Fruit fly (Drosophila melanogaster) whole organism, embryonic: ENCODE measurements around the gene Tctp.

Source experiments
- Awh ChIP-seq: fragments of 200-800 bp; sonication (Bioruptor generic); IDR thresholded peaks from 2 replicates; pipeline ENCODE4, ENCODE4 v1.3.6; 2022; ENCODE audit warnings: missing biosample characterization, missing genetic modification characterization
- B-H1 ChIP-seq: fragments of 200-800 bp; sonication (Bioruptor generic); IDR thresholded peaks from 3 replicates; pipeline ENCODE4 v1.3.6; 2022; ENCODE audit warnings: missing biosample characterization, missing genetic modification characterization
- B-H2 ChIP-seq: fragments of 200-800 bp; sonication (Bioruptor generic); optimal IDR thresholded peaks from 2 replicates; lab custom pipeline; 2018; ENCODE audit warnings: missing biosample characterization, mild to moderate bottlenecking, missing genetic modification characterization
- Bgb ChIP-seq: fragments of 200-800 bp; sonication (Bioruptor generic); IDR thresholded peaks from 2 replicates; pipeline ENCODE4 v1.3.6; 2022; ENCODE audit warnings: missing biosample characterization, missing genetic modification characterization; ENCODE audit not compliant: partially characterized antibody
- CG10267 ChIP-seq: fragments of 200-800 bp; sonication (Bioruptor generic); optimal IDR thresholded peaks from 2 replicates; lab custom pipeline; 2018; ENCODE audit warnings: missing biosample characterization, mild to moderate bottlenecking, missing genetic modification characterization, moderate library complexity
- CG12104 ChIP-seq: fragments of 200-800 bp; sonication (Bioruptor generic); optimal IDR thresholded peaks from 3 replicates; lab custom pipeline; 2016; ENCODE audit warnings: missing biosample characterization, missing genetic modification characterization
- CG12155 ChIP-seq: fragments of 200-800 bp; sonication (Bioruptor generic); optimal IDR thresholded peaks from 3 replicates; lab custom pipeline; 2016; ENCODE audit warnings: missing biosample characterization, missing genetic modification characterization
- CG13287 ChIP-seq: fragments of 200-800 bp; sonication (Bioruptor generic); IDR thresholded peaks from 2 replicates; pipeline ENCODE4 v1.3.6; 2022; ENCODE audit warnings: missing biosample characterization, missing genetic modification characterization; ENCODE audit not compliant: partially characterized antibody
- CG15514 ChIP-seq: fragments of 200-800 bp; sonication (Bioruptor generic); optimal IDR thresholded peaks from 3 replicates; lab custom pipeline; 2017; ENCODE audit warnings: missing biosample characterization, missing genetic modification characterization, mild to moderate bottlenecking, moderate library complexity, missing genetic modification reagents
- CG16815 ChIP-seq: fragments of 200-800 bp; sonication (Bioruptor generic); optimal IDR thresholded peaks from 3 replicates; lab custom pipeline; 2017; ENCODE audit warnings: missing biosample characterization, mild to moderate bottlenecking, missing genetic modification characterization
- CG17385 ChIP-seq: fragments of 200-800 bp; sonication (Bioruptor generic); optimal IDR thresholded peaks from 3 replicates; lab custom pipeline; 2018; ENCODE audit warnings: missing biosample characterization, mild to moderate bottlenecking, missing genetic modification characterization
- CG17829 ChIP-seq: fragments of 200-800 bp; optimal IDR thresholded peaks from 2 replicates; lab custom pipeline; 2019; ENCODE audit warnings: missing biosample characterization, mild to moderate bottlenecking, missing genetic modification characterization, moderate library complexity
- CG2129 ChIP-seq: fragments of 200-800 bp; sonication (Bioruptor generic); IDR thresholded peaks from 2 replicates; pipeline ENCODE4 v1.3.6; 2022; ENCODE audit warnings: missing biosample characterization, missing genetic modification characterization; ENCODE audit not compliant: partially characterized antibody
- CG34224 ChIP-seq: fragments of 200-800 bp; sonication (Bioruptor generic); IDR thresholded peaks from 3 replicates; pipeline ENCODE4 v1.3.6; 2022; ENCODE audit warnings: missing biosample characterization, missing genetic modification characterization; ENCODE audit not compliant: partially characterized antibody
- CG4730 ChIP-seq: fragments of 200-800 bp; sonication (Bioruptor generic); IDR thresholded peaks from 2 replicates; pipeline ENCODE4 v1.3.6; 2022; ENCODE audit warnings: missing biosample characterization, missing genetic modification characterization
- CG7786 ChIP-seq: fragments of 200-800 bp; sonication (Bioruptor generic); optimal IDR thresholded peaks from 2 replicates; lab custom pipeline; 2016; ENCODE audit warnings: missing biosample characterization, missing genetic modification characterization
- CG8765 ChIP-seq: fragments of 200-800 bp; sonication (Bioruptor generic); IDR thresholded peaks from 2 replicates; pipeline ENCODE4 v1.3.6; 2022; ENCODE audit warnings: missing biosample characterization, missing genetic modification characterization
- CTCF ChIP-seq: fragments of 200-800 bp; sonication (Bioruptor generic); optimal IDR thresholded peaks from 2 replicates; lab custom pipeline; 2017; ENCODE audit warnings: missing biosample characterization, mild to moderate bottlenecking, missing genetic modification characterization, moderate library complexity
- Dp ChIP-seq: fragments of 200-800 bp; sonication (Bioruptor generic); optimal IDR thresholded peaks from 2 replicates; lab custom pipeline; 2018; ENCODE audit warnings: missing biosample characterization, mild to moderate bottlenecking, missing genetic modification characterization, moderate library complexity
- Gsc ChIP-seq: fragments of 200-800 bp; sonication (Bioruptor generic); IDR thresholded peaks from 2 replicates; pipeline ENCODE4 v1.3.6; 2022; ENCODE audit warnings: missing biosample characterization, missing genetic modification characterization
- H15 ChIP-seq: fragments of 200-800 bp; sonication (Bioruptor generic); IDR thresholded peaks from 3 replicates; pipeline ENCODE4 v1.3.6; 2022; ENCODE audit warnings: missing biosample characterization, missing genetic modification characterization
- Hey ChIP-seq: fragments of 200-800 bp; sonication (Bioruptor generic); optimal IDR thresholded peaks from 3 replicates; lab custom pipeline; 2018; ENCODE audit warnings: missing biosample characterization, mild to moderate bottlenecking, missing genetic modification characterization
- Hr3 ChIP-seq: fragments of 200-800 bp; sonication (Bioruptor generic); optimal IDR thresholded peaks from 3 replicates; lab custom pipeline; 2016; ENCODE audit warnings: missing biosample characterization, missing genetic modification characterization
- Max ChIP-seq: fragments of 200-800 bp; sonication (Bioruptor generic); optimal IDR thresholded peaks from 2 replicates; lab custom pipeline; 2016; ENCODE audit warnings: missing biosample characterization, mild to moderate bottlenecking, missing genetic modification characterization
- Oaz ChIP-seq: fragments of 200-800 bp; sonication (Bioruptor generic); IDR thresholded peaks from 2 replicates; pipeline ENCODE4 v1.3.6; 2022; ENCODE audit warnings: missing biosample characterization, missing genetic modification characterization
- PHDP ChIP-seq: fragments of 200-800 bp; sonication (Bioruptor generic); optimal IDR thresholded peaks from 3 replicates; lab custom pipeline; 2018; ENCODE audit warnings: missing biosample characterization, mild to moderate bottlenecking, missing genetic modification characterization, moderate library complexity
- Pdp1 ChIP-seq, 2 experiments: fragments of 200-800 bp; sonication (Bioruptor generic); optimal IDR thresholded peaks; 3 replicates each; lab custom pipeline; 2016; ENCODE audit warnings: missing biosample characterization in 2 of 2, missing genetic modification characterization in 2 of 2, mild to moderate bottlenecking in 1 of 2, moderate library complexity in 1 of 2
- Sox102F ChIP-seq: fragments of 200-800 bp; sonication (Bioruptor generic); optimal IDR thresholded peaks from 2 replicates; lab custom pipeline; 2018; ENCODE audit warnings: missing biosample characterization, mild to moderate bottlenecking, missing genetic modification characterization, moderate library complexity
- Usf ChIP-seq: fragments of 200-800 bp; sonication (Bioruptor generic); optimal IDR thresholded peaks from 2 replicates; lab custom pipeline; 2017; ENCODE audit warnings: missing genotype, missing biosample characterization, missing genetic modification characterization
- ase ChIP-seq: fragments of 200-800 bp; sonication (Bioruptor generic); IDR thresholded peaks from 3 replicates; pipeline ENCODE4 v1.3.6; 2022; ENCODE audit warnings: missing biosample characterization, missing genetic modification characterization
- dati ChIP-seq: fragments of 200-800 bp; sonication (Bioruptor generic); IDR thresholded peaks from 2 replicates; pipeline ENCODE4 v1.3.6; 2022; ENCODE audit warnings: missing biosample characterization, missing genetic modification characterization
- dpn ChIP-seq, 2 experiments: fragments of 200-800 bp; sonication (Bioruptor generic); optimal IDR thresholded peaks; 3 replicates each; lab custom pipeline; 2016; ENCODE audit warnings: missing biosample characterization in 2 of 2, missing genetic modification characterization in 2 of 2
- esg ChIP-seq: fragments of 200-800 bp; sonication (Bioruptor generic); conservative IDR thresholded peaks from 2 replicates; pipeline ENCODE4 v1.3.6; 2022; ENCODE audit warnings: missing biosample characterization, missing genetic modification characterization
- eve ChIP-seq, 2 experiments: fragments of >200 bp; optimal IDR thresholded peaks; 2 replicates each; lab custom pipeline; 2017; ENCODE audit warnings: missing biosample characterization in 2 of 2, missing genetic modification characterization in 2 of 2
- exex ChIP-seq: fragments of 200-800 bp; sonication (Bioruptor generic); optimal IDR thresholded peaks from 4 replicates; lab custom pipeline; 2018; ENCODE audit warnings: missing biosample characterization, mild to moderate bottlenecking, missing genetic modification characterization, moderate library complexity
- gem ChIP-seq: fragments of 200-800 bp; sonication (Bioruptor generic); optimal IDR thresholded peaks from 2 replicates; lab custom pipeline; 2019; ENCODE audit warnings: missing biosample characterization, mild to moderate bottlenecking, missing genetic modification characterization, moderate library complexity
- grn ChIP-seq: fragments of 200-800 bp; sonication (Bioruptor generic); optimal IDR thresholded peaks from 3 replicates; lab custom pipeline; 2017; ENCODE audit warnings: missing biosample characterization, missing genetic modification characterization
- gro ChIP-seq: fragments of 200-800 bp; sonication (Bioruptor generic); optimal IDR thresholded peaks from 2 replicates; lab custom pipeline; 2016; ENCODE audit warnings: missing biosample characterization, missing genetic modification characterization
- gsb ChIP-seq: fragments of 200-800 bp; sonication (Bioruptor generic); IDR thresholded peaks from 2 replicates; pipeline ENCODE4 v1.3.6; 2022; ENCODE audit warnings: missing biosample characterization, missing genetic modification characterization
- gsb-n ChIP-seq: fragments of 200-800 bp; sonication (Bioruptor generic); optimal IDR thresholded peaks from 3 replicates; lab custom pipeline; 2018; ENCODE audit warnings: missing biosample characterization, mild to moderate bottlenecking, missing genetic modification characterization
- h ChIP-seq: fragments of >200 bp; optimal IDR thresholded peaks from 2 replicates; lab custom pipeline; 2017
- hb ChIP-seq: fragments of 200-800 bp; sonication (Bioruptor generic); IDR thresholded peaks from 3 replicates; pipeline ENCODE4 v1.3.6; 2022; ENCODE audit warnings: missing biosample characterization, missing genetic modification characterization; ENCODE audit not compliant: partially characterized antibody
- oc ChIP-seq: fragments of 200-800 bp; sonication (Bioruptor generic); optimal IDR thresholded peaks from 2 replicates; lab custom pipeline; 2018; ENCODE audit warnings: missing biosample characterization, mild to moderate bottlenecking, missing genetic modification characterization, moderate library complexity
- odd ChIP-seq: fragments of 200-800 bp; sonication (Bioruptor generic); optimal IDR thresholded peaks from 2 replicates; lab custom pipeline; 2017; ENCODE audit warnings: missing biosample characterization, mild to moderate bottlenecking, missing genetic modification characterization
- pfk ChIP-seq: fragments of 200-800 bp; sonication (Bioruptor generic); optimal IDR thresholded peaks from 2 replicates; lab custom pipeline; 2018; ENCODE audit warnings: missing biosample characterization, mild to moderate bottlenecking, missing genetic modification characterization, moderate library complexity
- salm ChIP-seq: fragments of 200-800 bp; sonication (Bioruptor generic); optimal IDR thresholded peaks from 2 replicates; lab custom pipeline; 2018; ENCODE audit warnings: missing biosample characterization, mild to moderate bottlenecking, missing genetic modification characterization
- slp2 ChIP-seq: fragments of 200-800 bp; sonication (Bioruptor generic); optimal IDR thresholded peaks from 2 replicates; lab custom pipeline; 2016; ENCODE audit warnings: missing biosample characterization, missing genetic modification characterization
- ssp ChIP-seq: fragments of 200-800 bp; sonication (Bioruptor generic); IDR thresholded peaks from 2 replicates; pipeline ENCODE4 v1.3.6; 2022; ENCODE audit warnings: missing biosample characterization, missing genetic modification characterization
- stwl ChIP-seq: fragments of 200-800 bp; sonication (Bioruptor generic); optimal IDR thresholded peaks from 3 replicates; lab custom pipeline; 2018; ENCODE audit warnings: missing biosample characterization, mild to moderate bottlenecking, missing genetic modification characterization, moderate library complexity
- tgo ChIP-seq: fragments of 200-800 bp; sonication (Bioruptor generic); IDR thresholded peaks from 3 replicates; pipeline ENCODE4 v1.3.6; 2022; ENCODE audit warnings: missing biosample characterization, missing genetic modification characterization
- tx ChIP-seq: fragments of 200-800 bp; sonication (Bioruptor generic); optimal IDR thresholded peaks from 2 replicates; lab custom pipeline; 2016; ENCODE audit warnings: missing biosample characterization, missing genetic modification characterization

The Tctp gene

dm6 chr3R:11243057-11243740 is 33.2 kb downstream of the Tctp start (continued):
- TF ChIP-seq CG8765 (no peak), H15 (no peak), gsb (GFP tag; lab: Robert Waterston, UW) (no peak), Usf (GFP tag; lab: Kevin White, UChicago) (no peak), CG2129 (no peak), tx (GFP tag; lab: Kevin White, UChicago) (no peak), Bgb (no peak), esg (GFP tag; lab: Robert Waterston, UW) (no peak), CG13287 (GFP tag; lab: Robert Waterston, UW) (no peak), odd (GFP tag; lab: Kevin White, UChicago) (no peak), CG17829 (tag; lab: Kevin White, UChicago) (peak; percentile 30), CTCF (GFP tag; lab: Kevin White, UChicago) (no peak), gem (tag; lab: Kevin White, UChicago) (no peak), gro (no peak), B-H2 (no peak), tgo (GFP tag; lab: Robert Waterston, UW) (0 out of 3 replicates have a peak, but pooled peaks have one; percentile 27), pfk (no peak), salm (tag; lab: Kevin White, UChicago) (no peak), dati (GFP tag; lab: Robert Waterston, UW) (no peak), ase (no peak), eve (GFP tag; optimal IDR thresholded peaks at IDR 0.05; lab: Kevin White, UChicago) (no peak), Hr3 (GFP tag; lab: Kevin White, UChicago) (no peak), CG15514 (peak; percentile 55), hb (GFP tag; lab: Robert Waterston, UW) (no peak), Awh (GFP tag; lab: Robert Waterston, UW) (no peak), gsb-n (tag; lab: Kevin White, UChicago) (no peak), grn (GFP tag; lab: Kevin White, UChicago) (peak; percentile 5), Oaz (GFP tag; lab: Robert Waterston, UW) (no peak), Hey (tag; lab: Kevin White, UChicago) (no peak), CG12155 (GFP tag; lab: Kevin White, UChicago) (no peak), CG34224 (no peak), exex (tag; lab: Kevin White, UChicago) (peak; percentile 91), B-H1 (GFP tag; lab: Robert Waterston, UW) (no peak), CG16815 (no peak), ssp (GFP tag; lab: Robert Waterston, UW) (no peak), Max (GFP tag; lab: Kevin White, UChicago) (no peak), Gsc (GFP tag; lab: Robert Waterston, UW) (no peak), dpn (GFP tag; optimal IDR thresholded peaks at IDR 0.05; lab: Kevin White, UChicago) (no peak), CG17385 (GFP tag; lab: Kevin White, UChicago) (no peak), Pdp1 (GFP tag; optimal IDR thresholded peaks at IDR 0.05; lab: Kevin White, UChicago) (peak in 1 of 2 experiments; percentile 97), PHDP (tag; lab: Kevin White, UChicago) (no peak), CG12104 (peak; percentile 21), oc (no peak), stwl (tag; lab: Kevin White, UChicago) (no peak), CG7786 (no peak), CG10267 (tag; lab: Kevin White, UChicago) (peak; percentile 34), CG4730 (GFP tag; lab: Robert Waterston, UW) (no peak), Dp (GFP tag; lab: Kevin White, UChicago) (no peak), slp2 (GFP tag; lab: Kevin White, UChicago) (no peak), Sox102F (GFP tag; lab: Kevin White, UChicago) (no peak), h (lab: Kevin White, UChicago) (no peak)
